Fruit fly (Drosophila melanogaster): Measurements from ENCODE around the gene eIF4EHP.

eIF4EHP gene

DNA sequence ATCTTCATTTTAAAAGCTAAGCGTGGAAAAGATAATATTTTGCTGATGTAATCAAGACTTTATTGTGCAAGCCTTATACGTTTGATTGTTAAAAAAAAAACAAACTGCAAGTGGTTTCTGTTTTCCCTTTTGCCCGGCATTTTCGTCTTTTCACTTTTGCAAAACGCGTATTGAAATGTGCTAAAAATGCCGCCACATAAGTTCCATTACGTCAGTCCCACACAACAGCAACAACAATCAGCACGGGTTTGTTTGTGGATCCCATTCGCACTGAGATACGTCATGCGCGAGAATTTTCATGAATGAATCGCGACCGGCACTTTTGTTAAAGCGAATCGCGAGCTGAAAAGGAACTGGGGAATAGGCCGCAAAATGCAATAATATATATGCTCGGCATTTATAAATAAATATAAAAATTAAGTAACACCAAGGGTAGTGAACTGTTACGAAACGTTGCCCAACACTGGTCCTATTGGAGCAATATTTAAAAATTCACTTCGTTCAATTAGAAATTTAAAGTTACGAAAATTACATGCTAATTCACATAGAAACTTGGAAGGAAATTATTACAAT is 2.6 kb downstream of the eIF4EHP start (continued):
- TF ChIP-seq Dref (GFP tag; IDR thresholded peaks at IDR 0.05) (no peak), CG18619 (GFP tag; optimal IDR thresholded peaks at IDR 0.05) (no peak), CG11398 (GFP tag; optimal IDR thresholded peaks at IDR 0.05) (no peak), dati (GFP tag; IDR thresholded peaks at IDR 0.05) (no peak), CG2120 (GFP tag; optimal IDR thresholded peaks at IDR 0.05) (peak; percentile 67), CG10366 (GFP tag; IDR thresholded peaks at IDR 0.05) (no peak), Elba2 (GFP tag; optimal IDR thresholded peaks at IDR 0.05) (no peak), CG5245 (GFP tag; optimal IDR thresholded peaks at IDR 0.05) (peak; percentile 50), Dll (GFP tag; IDR thresholded peaks at IDR 0.05; ENCODE audit: partially characterized antibody) (no peak), CG3847 (GFP tag; IDR thresholded peaks at IDR 0.05) (no peak), ATbp (GFP tag; optimal IDR thresholded peaks at IDR 0.05) (peak; percentile 47), Dp (GFP tag; optimal IDR thresholded peaks at IDR 0.05) (peak; percentile 76), ERR (GFP tag; optimal IDR thresholded peaks at IDR 0.05) (no peak), sim (GFP tag; IDR thresholded peaks at IDR 0.05) (no peak), Ravus (GFP tag; IDR thresholded peaks at IDR 0.05) (no peak), CG15696 (tag; optimal IDR thresholded peaks at IDR 0.05) (no peak), wdn (GFP tag; IDR thresholded peaks at IDR 0.05) (no peak), CG42726 (GFP tag; IDR thresholded peaks at IDR 0.05; ENCODE audit: partially characterized antibody) (no peak), dimm (GFP tag; IDR thresholded peaks at IDR 0.05) (no peak), eve (GFP tag; optimal IDR thresholded peaks at IDR 0.05) (no peak), CG30403 (GFP tag; optimal IDR thresholded peaks at IDR 0.05) (peak; percentile 62), Fer1 (GFP tag; optimal IDR thresholded peaks at IDR 0.05) (peak; percentile 76), CG1792 (GFP tag; optimal IDR thresholded peaks at IDR 0.05) (no peak), CG8290 (GFP tag; optimal IDR thresholded peaks at IDR 0.05) (peak; percentile 48), CG8290 (tag; optimal IDR thresholded peaks at IDR 0.05) (peak; percentile 35 to 49), Hmx (GFP tag; optimal IDR thresholded peaks at IDR 0.05) (no peak), nerfin-1 (tag; optimal IDR thresholded peaks at IDR 0.05) (peak; percentile 92), Opbp (GFP tag; IDR thresholded peaks at IDR 0.05; ENCODE audit: partially characterized antibody) (no peak), CG16779 (GFP tag; IDR thresholded peaks at IDR 0.05) (no peak), z (GFP tag; IDR thresholded peaks at IDR 0.05) (no peak)

DNA sequence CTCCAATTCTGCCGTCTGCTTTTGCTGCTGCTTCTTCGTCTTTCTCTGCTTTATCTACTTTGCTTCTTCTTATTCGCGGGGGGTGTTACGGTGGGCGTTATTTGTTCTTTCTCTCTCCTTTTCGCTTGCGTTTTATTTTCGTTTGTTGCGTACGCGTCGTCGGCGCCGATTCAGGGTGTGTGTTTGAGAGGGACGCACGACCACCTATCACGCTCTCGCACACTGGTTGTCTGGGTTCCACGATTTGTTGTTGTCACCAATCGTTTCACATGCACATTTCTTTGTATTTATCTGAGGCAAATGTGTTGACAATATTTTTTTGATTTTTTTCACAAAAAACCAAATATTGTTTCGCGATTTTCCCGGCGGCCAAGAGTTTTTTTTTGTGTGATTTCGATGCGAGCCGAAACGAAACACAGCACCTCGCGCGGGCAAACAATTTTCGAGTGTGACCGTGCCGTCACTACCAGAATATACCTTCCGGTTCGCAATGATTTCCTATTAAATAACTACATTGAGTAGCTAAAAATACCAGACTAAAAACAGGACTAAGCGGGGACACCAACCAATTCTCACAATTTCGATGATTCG is 3.4 kb downstream of the eIF4EHP start, which contains the start of gene Syx1A:
Gene Syx1A (minus strand): TSS at position 452 of the 591 bp plus-strand sequence.
- no peak for TF ChIP-seq crol (GFP tag; IDR thresholded peaks at IDR 0.05)
- TF ChIP-seq nerfin-1 (tag; optimal IDR thresholded peaks at IDR 0.05): no peak
- TF ChIP-seq CG8089 (GFP tag; optimal IDR thresholded peaks at IDR 0.05): no peak
- no peak for TF ChIP-seq NK7.1 (GFP tag; optimal IDR thresholded peaks at IDR 0.05)
- no peak for TF ChIP-seq CG3407 (GFP tag; optimal IDR thresholded peaks at IDR 0.05)
- no peak for TF ChIP-seq bowl (GFP tag; IDR thresholded peaks at IDR 0.05)
- no peak for TF ChIP-seq pnt (GFP tag; optimal IDR thresholded peaks at IDR 0.05)
- TF ChIP-seq CG18262 (tag; optimal IDR thresholded peaks at IDR 0.05): peak; percentile 26
- TF ChIP-seq CG3163 (GFP tag; optimal IDR thresholded peaks at IDR 0.05): peak; percentile 77
- TF ChIP-seq Taf1 (GFP tag; IDR thresholded peaks at IDR 0.05): no peak
- TF ChIP-seq NC2α (GFP tag; optimal IDR thresholded peaks at IDR 0.05): no peak
- no peak for TF ChIP-seq CG7745 (tag; optimal IDR thresholded peaks at IDR 0.05)
- no peak for TF ChIP-seq Chrac-16 (GFP tag; optimal IDR thresholded peaks at IDR 0.05)
- peak; percentile 0 for TF ChIP-seq CG4617 (GFP tag; optimal IDR thresholded peaks at IDR 0.05; ENCODE audit: borderline replicate concordance)
- TF ChIP-seq CG13624 (GFP tag; optimal IDR thresholded peaks at IDR 0.05): peak; percentile 32
- no peak for TF ChIP-seq CG8944 (GFP tag; optimal IDR thresholded peaks at IDR 0.05)
- TF ChIP-seq sqz (GFP tag; optimal IDR thresholded peaks at IDR 0.05): peak; percentile 72
- no peak for TF ChIP-seq CG16815 (GFP tag; optimal IDR thresholded peaks at IDR 0.05)
- TF ChIP-seq D (optimal IDR thresholded peaks at IDR 0.05): no peak
- TF ChIP-seq D (GFP tag; optimal IDR thresholded peaks at IDR 0.05): no peak
- TF ChIP-seq Doc2 (GFP tag; IDR thresholded peaks at IDR 0.05): no peak
- no peak for TF ChIP-seq jumu (GFP tag; optimal IDR thresholded peaks at IDR 0.05)
- TF ChIP-seq pho (GFP tag; optimal IDR thresholded peaks at IDR 0.05): peak; percentile 23
- peak; percentile 18 for TF ChIP-seq grau (tag; optimal IDR thresholded peaks at IDR 0.05)
